Worm (Caenorhabditis elegans) whole organism, L2 larva: ENCODE data around the gene W08E12.5.

Experiments used
- aly-2 ChIP-seq: fragments of 150-350 bp; optimal IDR thresholded peaks from 2 replicates; lab custom pipeline; 2014; ENCODE audit warnings: missing biosample characterization, missing genetic modification characterization
- egl-27 ChIP-seq: sonication (generic microtip); optimal IDR thresholded peaks from 3 replicates; lab custom pipeline; 2017; ENCODE audit warnings: missing biosample characterization, missing genetic modification reagents, missing genetic modification characterization
- nhr-10 ChIP-seq: sonication (generic microtip); optimal IDR thresholded peaks from 2 replicates; lab custom pipeline; 2017; ENCODE audit warnings: missing biosample characterization, missing genetic modification characterization
- nhr-237 ChIP-seq: fragments of 150-350 bp; optimal IDR thresholded peaks from 2 replicates; lab custom pipeline; 2014; ENCODE audit warnings: missing biosample characterization, missing genetic modification characterization
- sma-3 ChIP-seq: sonication (generic microtip); optimal IDR thresholded peaks from 2 replicates; lab custom pipeline; 2016; ENCODE audit warnings: missing genetic modification reagents, missing genetic modification characterization, missing compliant biosample characterization

DNA sequence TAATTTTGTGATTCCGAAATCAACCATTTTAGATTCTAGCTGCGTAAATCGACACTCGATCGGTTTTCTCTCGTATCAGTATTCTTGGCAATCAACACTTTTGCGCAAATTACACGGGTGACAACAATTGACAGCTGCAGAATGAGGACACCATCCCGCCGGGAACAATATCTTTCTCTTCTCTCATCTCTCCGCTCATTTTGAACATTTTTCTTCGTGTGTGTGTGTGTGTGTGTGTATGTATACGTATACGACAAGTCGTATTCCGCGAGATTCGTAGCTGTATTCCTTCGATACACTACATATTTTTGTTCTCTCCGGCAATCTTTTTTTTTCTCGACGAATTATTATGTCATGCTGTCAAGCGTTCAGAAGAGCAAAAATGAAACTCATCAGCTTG lies 43.7 kb upstream of the W08E12.5 start:
- TF ChIP-seq egl-27 (no peak), sma-3 (GFP tag; lab: Kevin White, UChicago) (no peak), nhr-10 (tag; lab: Kevin White, UChicago) (no peak), nhr-237 (tag; lab: Kevin White, UChicago) (no peak), aly-2 (no peak)
